Fruit fly (Drosophila melanogaster) whole organism, adult: Measurements from ENCODE around the gene Rbp1-like.

ENCODE experiments used
- CG12768 ChIP-seq: fragments of 200-800 bp; sonication (Bioruptor generic); optimal IDR thresholded peaks from 2 replicates; lab custom pipeline; 2017; ENCODE audit warnings: missing biosample characterization, missing genetic modification characterization, mild to moderate bottlenecking, moderate library complexity, missing genetic modification reagents
- CG1620 ChIP-seq: fragments of 200-800 bp; sonication (Bioruptor generic); optimal IDR thresholded peaks from 2 replicates; lab custom pipeline; 2016; ENCODE audit warnings: missing biosample characterization, missing genetic modification characterization
- CG7101 ChIP-seq: fragments of 200-800 bp; sonication (Bioruptor generic); optimal IDR thresholded peaks from 2 replicates; lab custom pipeline; 2018; ENCODE audit warnings: missing biosample characterization, mild to moderate bottlenecking, missing genetic modification characterization, moderate library complexity
- Hr96 ChIP-seq: fragments of 200-800 bp; sonication (Bioruptor generic); optimal IDR thresholded peaks from 2 replicates; lab custom pipeline; 2016; ENCODE audit warnings: missing biosample characterization, missing genetic modification characterization
- bab1 ChIP-seq: fragments of 200-800 bp; sonication (Bioruptor generic); optimal IDR thresholded peaks from 3 replicates; lab custom pipeline; 2019; ENCODE audit warnings: missing biosample characterization, mild to moderate bottlenecking, missing genetic modification characterization, moderate library complexity
- cic ChIP-seq: fragments of 200-800 bp; sonication (Bioruptor generic); optimal IDR thresholded peaks from 2 replicates; lab custom pipeline; 2017; ENCODE audit warnings: missing biosample characterization, mild to moderate bottlenecking, missing genetic modification characterization, moderate library complexity
- kay ChIP-seq: fragments of 200-800 bp; sonication (Bioruptor generic); peaks from one replicate; lab custom pipeline; 2016; ENCODE audit warnings: missing biosample characterization, missing genetic modification characterization, borderline replicate concordance
- ovo ChIP-seq: fragments of 200-800 bp; sonication (Bioruptor generic); optimal IDR thresholded peaks from 2 replicates; lab custom pipeline; 2016; ENCODE audit warnings: missing biosample characterization, missing genetic modification characterization
- tj ChIP-seq: fragments of 200-800 bp; sonication (Bioruptor generic); optimal IDR thresholded peaks from 3 replicates; lab custom pipeline; 2017; ENCODE audit warnings: missing biosample characterization, mild to moderate bottlenecking, missing genetic modification characterization, moderate library complexity

- TF ChIP-seq CG12768 (GFP tag; lab: Kevin White, UChicago) = no peak
- no peak for TF ChIP-seq cic (GFP tag; lab: Kevin White, UChicago)
- no peak for TF ChIP-seq kay (GFP tag; lab: Kevin White, UChicago)
- no peak for TF ChIP-seq bab1 (GFP tag; lab: Kevin White, UChicago)
- TF ChIP-seq Hr96 (GFP tag; lab: Kevin White, UChicago) = no peak
- no peak for TF ChIP-seq CG1620 (GFP tag; lab: Kevin White, UChicago)
- no peak for TF ChIP-seq tj
- TF ChIP-seq ovo (GFP tag; lab: Kevin White, UChicago) = no peak
- TF ChIP-seq CG7101 = no peak
Observed at dm6 chrX:13392764-13393163, 8.1 kb upstream of the Rbp1-like start.
